Worm (Caenorhabditis elegans) whole organism, L3 larva: ENCODE measurements around the gene sup-9.
"Not testable (repeated sequence)": the region's sequence is repeated elsewhere in the genome, so short reads cannot be mapped to it uniquely, and the experiment has no call there.

Experiments
- ZK546.5 ChIP-seq: sonication (generic microtip); optimal IDR thresholded peaks from 2 replicates; lab custom pipeline; 2017; ENCODE audit warnings: missing biosample characterization, missing genetic modification characterization
- ama-1 ChIP-seq: fragments of 150-350 bp; optimal IDR thresholded peaks from 2 replicates; lab custom pipeline; 2018
- ceh-16 ChIP-seq: sonication (generic microtip); optimal IDR thresholded peaks from 2 replicates; lab custom pipeline; 2017; ENCODE audit warnings: missing biosample characterization, missing genetic modification characterization
- ceh-28 ChIP-seq: fragments of 150-350 bp; optimal IDR thresholded peaks from 2 replicates; lab custom pipeline; 2014; ENCODE audit warnings: missing biosample characterization, missing genetic modification reagents, missing genetic modification characterization
- ceh-9 ChIP-seq: sonication (generic microtip); optimal IDR thresholded peaks from 2 replicates; lab custom pipeline; 2018; ENCODE audit warnings: missing biosample characterization, missing genetic modification characterization
- egl-5 ChIP-seq: fragments of 150-350 bp; optimal IDR thresholded peaks from 2 replicates; lab custom pipeline; 2017; ENCODE audit warnings: missing biosample characterization, missing genetic modification reagents, missing genetic modification characterization, inconsistent platforms
- jun-1 ChIP-seq: fragments of 150-350 bp; optimal IDR thresholded peaks from 2 replicates; lab custom pipeline; 2014; ENCODE audit warnings: missing biosample characterization, missing genetic modification reagents, missing genetic modification characterization
- nhr-11 ChIP-seq: fragments of 150-350 bp; optimal IDR thresholded peaks from 2 replicates; lab custom pipeline; 2014; ENCODE audit warnings: missing biosample characterization, missing genetic modification characterization
- nhr-25 ChIP-seq: sonication (generic microtip); optimal IDR thresholded peaks from 2 replicates; lab custom pipeline; 2017; ENCODE audit warnings: missing biosample characterization, missing genetic modification characterization
- pha-4 ChIP-seq: fragments of 150-350 bp; optimal IDR thresholded peaks from 2 replicates; lab custom pipeline; 2014; ENCODE audit warnings: missing biosample characterization, missing genetic modification reagents, missing genetic modification characterization
- skn-1 ChIP-seq: fragments of 150-350 bp; optimal IDR thresholded peaks from 2 replicates; lab custom pipeline; 2014; ENCODE audit warnings: missing biosample characterization, missing genetic modification characterization
- snpc-4 ChIP-seq: fragments of 150-350 bp; optimal IDR thresholded peaks from 2 replicates; lab custom pipeline; 2014; ENCODE audit warnings: missing biosample characterization, missing genetic modification characterization
- zag-1 ChIP-seq: fragments of 150-350 bp; optimal IDR thresholded peaks from 2 replicates; lab custom pipeline; 2014; ENCODE audit warnings: missing biosample characterization, missing genetic modification characterization

sup-9 gene

ce11 chrII:2640982-2641381 lies 45.8 kb downstream of the sup-9 start, which contains the start of gene F22E5.23:
TSS of gene F22E5.23 (plus strand) at chrII:2641282.
- TF ChIP-seq ceh-9 (tag; lab: Kevin White, UChicago) (no peak), egl-5 (tag; lab: Kevin White, UChicago) (no peak), jun-1 (tag; lab: Kevin White, UChicago) (no peak), ceh-28 (no peak), ceh-16 (tag; lab: Kevin White, UChicago) (no peak), zag-1 (tag; lab: Kevin White, UChicago) (no peak), nhr-25 (tag; lab: Kevin White, UChicago) (no peak)

- not testable (repeated sequence) for TF ChIP-seq ceh-9, pha-4, nhr-11 (tag; lab: Kevin White, UChicago)
- TF ChIP-seq, all 47 proteins: peak for 0; not testable (repeated sequence) for 47
Measured at ce11 chrII:2639401-2640088, 47.3 kb downstream of the sup-9 start, which contains the start of gene F22E5.8. TSS of gene F22E5.8 (plus strand) at chrII:2640038.

ce11 chrII:2638062-2638461 lies 48.8 kb downstream of the sup-9 start, which contains the start of gene F22E5.9:
TSS of gene F22E5.9 (plus strand) at chrII:2638388.
- peak; percentile 32 for TF ChIP-seq pha-4 (tag; lab: Kevin White, UChicago)
- peak; percentile 52 for TF ChIP-seq skn-1 (tag; lab: Kevin White, UChicago)
- no peak for TF ChIP-seq ama-1
- TF ChIP-seq, all 47 proteins: peak for 2

- TF ChIP-seq snpc-4 (tag; lab: Kevin White, UChicago) (no peak), ZK546.5 (tag; lab: Kevin White, UChicago) (no peak)
Measured at ce11 chrII:2637359-2637758, 49.5 kb downstream of the sup-9 start, which contains the start of gene F22E5.21. TSS of gene F22E5.21 (minus strand) at chrII:2637459.
